Worm (Caenorhabditis elegans): Measurements from ENCODE around the gene pkg-2.

The pkg-2 gene

ce11 chrIV:8499956-8500355 lies 20.7 kb upstream of the pkg-2 start:
- TF ChIP-seq C04F5.9 (tag; optimal IDR thresholded peaks at IDR 0.05), result no peak
- TF ChIP-seq lir-3 (tag; optimal IDR thresholded peaks at IDR 0.05; ENCODE audit: poor library complexity), result no peak
- TF ChIP-seq C16A3.4 (tag; optimal IDR thresholded peaks at IDR 0.05), result no peak
- no peak for TF ChIP-seq nhr-71 (tag; optimal IDR thresholded peaks at IDR 0.05)
- no peak for TF ChIP-seq C34B4.2 (tag; optimal IDR thresholded peaks at IDR 0.05)
- no peak for TF ChIP-seq hlh-17 (GFP tag; optimal IDR thresholded peaks at IDR 0.05; ENCODE audit: borderline replicate concordance)
- TF ChIP-seq grh-1 (GFP tag; IDR thresholded peaks at IDR 0.05), result no peak
- no peak for TF ChIP-seq sup-37 (GFP tag; optimal IDR thresholded peaks at IDR 0.05)
- no peak for TF ChIP-seq hpl-2 (GFP tag; optimal IDR thresholded peaks at IDR 0.05)
- no peak for TF ChIP-seq sox-4 (tag; optimal IDR thresholded peaks at IDR 0.05)
- no peak for TF ChIP-seq tbx-2 (tag; optimal IDR thresholded peaks at IDR 0.05)
- TF ChIP-seq unc-30 (tag; optimal IDR thresholded peaks at IDR 0.05), result no peak

- TF ChIP-seq sox-4 (tag; optimal IDR thresholded peaks at IDR 0.05) (no peak), lin-35 (GFP tag; optimal IDR thresholded peaks at IDR 0.05) (no peak), vab-15 (tag; optimal IDR thresholded peaks at IDR 0.05) (no peak), nhr-237 (tag; optimal IDR thresholded peaks at IDR 0.05) (no peak), aly-2 (tag; optimal IDR thresholded peaks at IDR 0.05) (no peak), mef-2 (tag; optimal IDR thresholded peaks at IDR 0.05) (no peak), irx-1 (tag; optimal IDR thresholded peaks at IDR 0.05) (no peak), ceh-63 (GFP tag; optimal IDR thresholded peaks at IDR 0.05) (no peak), nhr-84 (tag; optimal IDR thresholded peaks at IDR 0.05) (no peak), nhr-90 (tag; optimal IDR thresholded peaks at IDR 0.05; ENCODE audit: poor library complexity) (no peak), zip-4 (GFP tag; optimal IDR thresholded peaks at IDR 0.05) (no peak), fos-1 (tag; optimal IDR thresholded peaks at IDR 0.05) (no peak), lir-3 (tag; optimal IDR thresholded peaks at IDR 0.05; ENCODE audit: poor library complexity) (no peak), snpc-4 (tag; optimal IDR thresholded peaks at IDR 0.05) (no peak), snu-23 (GFP tag; optimal IDR thresholded peaks at IDR 0.05) (no peak), xbp-1 (tag; optimal IDR thresholded peaks at IDR 0.05) (no peak), fkh-8 (tag; optimal IDR thresholded peaks at IDR 0.05) (no peak), F16B12.6 (tag; optimal IDR thresholded peaks at IDR 0.05) (no peak), ama-1 (optimal IDR thresholded peaks at IDR 0.05) (no peak)
Observed at ce11 chrIV:8501382-8501781, 19.3 kb upstream of the pkg-2 start, which contains the start of gene C28C12.1. Gene C28C12.1 (plus strand): TSS chrIV:8501682.

- TF ChIP-seq ceh-88 (GFP tag; IDR thresholded peaks at IDR 0.05), result no peak
- no peak for TF ChIP-seq lsy-2 (tag; optimal IDR thresholded peaks at IDR 0.05)
- no peak for TF ChIP-seq fkh-8 (tag; optimal IDR thresholded peaks at IDR 0.05)
- TF ChIP-seq pax-3 (tag; optimal IDR thresholded peaks at IDR 0.05), result no peak
- TF ChIP-seq rnt-1 (tag; optimal IDR thresholded peaks at IDR 0.05), result no peak
- no peak for TF ChIP-seq dsc-1 (tag; optimal IDR thresholded peaks at IDR 0.05)
- no peak for TF ChIP-seq C34B4.2 (tag; optimal IDR thresholded peaks at IDR 0.05)
- TF ChIP-seq nhr-19 (GFP tag; conservative IDR thresholded peaks at IDR 0.05), result no peak
- no peak for TF ChIP-seq unc-86 (tag; optimal IDR thresholded peaks at IDR 0.05)
- TF ChIP-seq sox-4 (tag; optimal IDR thresholded peaks at IDR 0.05), result no peak
- TF ChIP-seq elt-3 (tag; optimal IDR thresholded peaks at IDR 0.05), result no peak
- no peak for TF ChIP-seq dpl-1 (GFP tag; optimal IDR thresholded peaks at IDR 0.05)
- no peak for TF ChIP-seq aha-1 (tag; optimal IDR thresholded peaks at IDR 0.05)
- no peak for TF ChIP-seq efl-1 (optimal IDR thresholded peaks at IDR 0.05)
- TF ChIP-seq efl-1 (GFP tag; optimal IDR thresholded peaks at IDR 0.05 in 1 of 2), result no peak
- no peak for TF ChIP-seq efl-3 (GFP tag; optimal IDR thresholded peaks at IDR 0.05)
- TF ChIP-seq isw-1 (GFP tag; IDR thresholded peaks at IDR 0.05), result no peak
- TF ChIP-seq alr-1 (tag; optimal IDR thresholded peaks at IDR 0.05; ENCODE audit: borderline replicate concordance), result no peak
Observed at ce11 chrIV:8506034-8506433, 14.7 kb upstream of the pkg-2 start.

Data from whole organism, L1 larva.